Fruit fly (Drosophila melanogaster) whole organism, adult: Measurements from ENCODE around the gene Ssl2.

ENCODE experiments used
- CG11617 ChIP-seq: fragments of 200-800 bp; sonication (Bioruptor generic); optimal IDR thresholded peaks from 2 replicates; lab custom pipeline; 2017; ENCODE audit warnings: mild to moderate bottlenecking, missing biosample characterization, missing genetic modification reagents, missing genetic modification characterization
- CG1620 ChIP-seq: fragments of 200-800 bp; sonication (Bioruptor generic); optimal IDR thresholded peaks from 2 replicates; lab custom pipeline; 2016; ENCODE audit warnings: missing biosample characterization, missing genetic modification characterization
- CG5204 ChIP-seq: fragments of 200-800 bp; sonication (Bioruptor generic); optimal IDR thresholded peaks from 2 replicates; lab custom pipeline; 2016; ENCODE audit warnings: missing biosample characterization, missing genetic modification characterization
- CG7045 ChIP-seq: fragments of 200-800 bp; sonication (Bioruptor generic); optimal IDR thresholded peaks from 2 replicates; lab custom pipeline; 2017; ENCODE audit warnings: missing biosample characterization, mild to moderate bottlenecking, missing genetic modification characterization
- CG7101 ChIP-seq: fragments of 200-800 bp; sonication (Bioruptor generic); optimal IDR thresholded peaks from 2 replicates; lab custom pipeline; 2018; ENCODE audit warnings: missing biosample characterization, mild to moderate bottlenecking, missing genetic modification characterization, moderate library complexity
- Clk ChIP-seq: fragments of 200-800 bp; sonication (Bioruptor generic); optimal IDR thresholded peaks from 2 replicates; lab custom pipeline; 2017; ENCODE audit warnings: missing biosample characterization, missing genetic modification characterization
- Crg-1 ChIP-seq: fragments of 200-800 bp; sonication (Bioruptor generic); optimal IDR thresholded peaks from 2 replicates; lab custom pipeline; 2016; ENCODE audit warnings: missing biosample characterization, missing genetic modification characterization
- Mnt ChIP-seq: fragments of 200-800 bp; sonication (Bioruptor generic); optimal IDR thresholded peaks from 2 replicates; lab custom pipeline; 2016; ENCODE audit warnings: missing biosample characterization, mild to moderate bottlenecking, missing genetic modification characterization
- bab1 ChIP-seq: fragments of 200-800 bp; sonication (Bioruptor generic); optimal IDR thresholded peaks from 3 replicates; lab custom pipeline; 2019; ENCODE audit warnings: missing biosample characterization, mild to moderate bottlenecking, missing genetic modification characterization, moderate library complexity
- kay ChIP-seq: fragments of 200-800 bp; sonication (Bioruptor generic); peaks from one replicate; lab custom pipeline; 2016; ENCODE audit warnings: missing biosample characterization, missing genetic modification characterization, borderline replicate concordance
- ovo ChIP-seq: fragments of 200-800 bp; sonication (Bioruptor generic); optimal IDR thresholded peaks from 2 replicates; lab custom pipeline; 2016; ENCODE audit warnings: missing biosample characterization, missing genetic modification characterization
- tj ChIP-seq: fragments of 200-800 bp; sonication (Bioruptor generic); optimal IDR thresholded peaks from 3 replicates; lab custom pipeline; 2017; ENCODE audit warnings: missing biosample characterization, mild to moderate bottlenecking, missing genetic modification characterization, moderate library complexity

DNA sequence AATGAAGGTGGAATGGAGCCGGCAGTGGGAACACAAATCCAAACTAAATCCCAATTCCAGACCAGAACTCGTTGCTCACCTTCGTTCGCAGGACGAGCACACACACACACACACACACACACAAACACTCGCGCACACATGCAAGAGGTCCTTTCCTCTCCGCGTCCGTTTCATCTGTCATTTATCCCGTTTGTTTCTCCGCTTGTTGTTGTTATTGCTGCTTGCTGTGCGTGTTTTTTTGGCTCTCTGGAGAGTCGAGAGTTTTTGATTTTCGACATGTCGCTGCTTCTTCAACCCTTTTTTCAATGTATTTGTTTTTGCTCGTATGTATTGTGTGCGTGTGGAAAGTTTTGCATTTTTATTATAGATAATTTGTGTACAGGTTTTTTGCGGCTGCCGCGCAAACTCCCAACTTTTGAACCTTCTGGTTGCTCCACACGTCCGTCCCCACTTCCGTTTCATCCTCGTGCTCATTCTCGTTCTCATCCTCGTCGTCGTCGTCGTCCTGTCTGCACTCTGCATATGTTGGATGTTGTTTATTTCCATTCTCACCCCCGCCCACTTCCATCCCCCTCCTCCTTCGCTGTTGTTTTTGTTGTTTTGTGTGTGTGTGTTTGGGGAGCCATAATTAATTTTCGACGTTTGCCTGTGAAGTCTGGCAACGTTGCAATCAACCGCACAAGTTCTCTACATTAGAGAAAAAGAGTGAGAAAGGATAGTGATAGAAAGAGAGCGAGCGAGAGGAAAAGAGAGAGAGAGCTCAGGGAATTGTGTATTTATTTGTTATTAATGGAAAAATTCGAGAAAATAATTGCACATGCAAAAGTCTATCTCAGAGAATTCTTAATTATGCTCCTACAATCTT, 37.0 kb upstream of the Ssl2 start:
- TF ChIP-seq CG1620 (GFP tag; lab: Kevin White, UChicago): no peak
- no peak for TF ChIP-seq tj (GFP tag; lab: Kevin White, UChicago)
- TF ChIP-seq kay (GFP tag; lab: Kevin White, UChicago): no peak
- TF ChIP-seq ovo (GFP tag; lab: Kevin White, UChicago): no peak
- TF ChIP-seq CG7101 (tag; lab: Kevin White, UChicago): no peak
- TF ChIP-seq bab1 (GFP tag; lab: Kevin White, UChicago): no peak
- no peak for TF ChIP-seq CG5204 (GFP tag; lab: Kevin White, UChicago)
- no peak for TF ChIP-seq CG11617 (GFP tag; lab: Kevin White, UChicago)
- TF ChIP-seq Clk (GFP tag; lab: Kevin White, UChicago): no peak
- no peak for TF ChIP-seq Crg-1 (GFP tag; lab: Kevin White, UChicago)
- TF ChIP-seq CG7045 (GFP tag; lab: Kevin White, UChicago): no peak
- TF ChIP-seq Mnt (GFP tag; lab: Kevin White, UChicago): no peak
